Fruit fly (Drosophila melanogaster) whole organism, embryonic: ENCODE measurements around the gene Cad89D.

Experiments used
- Asciz ChIP-seq: fragments of 200-800 bp; sonication (Bioruptor generic); optimal IDR thresholded peaks from 2 replicates; lab custom pipeline; 2017; ENCODE audit warnings: missing biosample characterization, mild to moderate bottlenecking, missing genetic modification characterization, missing genetic modification reagents
- CG10267 ChIP-seq: fragments of 200-800 bp; sonication (Bioruptor generic); optimal IDR thresholded peaks from 2 replicates; lab custom pipeline; 2018; ENCODE audit warnings: missing biosample characterization, mild to moderate bottlenecking, missing genetic modification characterization, moderate library complexity
- CG15696 ChIP-seq: fragments of 200-800 bp; sonication (Bioruptor generic); optimal IDR thresholded peaks from 2 replicates; lab custom pipeline; 2019; ENCODE audit warnings: missing biosample characterization, mild to moderate bottlenecking, missing genetic modification characterization, moderate library complexity
- CG17912 ChIP-seq: fragments of 200-800 bp; sonication (Bioruptor generic); optimal IDR thresholded peaks from 2 replicates; lab custom pipeline; 2018; ENCODE audit warnings: missing biosample characterization, mild to moderate bottlenecking, missing genetic modification characterization
- CG18011 ChIP-seq: fragments of 200-800 bp; sonication (Bioruptor generic); optimal IDR thresholded peaks from 2 replicates; lab custom pipeline; 2017; ENCODE audit warnings: missing biosample characterization, missing genetic modification characterization, mild to moderate bottlenecking, moderate library complexity, missing genotype
- CG18764 ChIP-seq: fragments of 200-800 bp; sonication (Bioruptor generic); optimal IDR thresholded peaks from 3 replicates; lab custom pipeline; 2016; ENCODE audit warnings: missing biosample characterization, missing genetic modification characterization
- CG32532 ChIP-seq: fragments of 200-800 bp; sonication (Bioruptor generic); IDR thresholded peaks from 2 replicates; pipeline ENCODE4 v1.3.6; 2022; ENCODE audit warnings: missing biosample characterization, missing genetic modification characterization
- CG3407 ChIP-seq: fragments of 200-800 bp; sonication (Bioruptor generic); optimal IDR thresholded peaks from 2 replicates; lab custom pipeline; 2018; ENCODE audit warnings: missing biosample characterization, mild to moderate bottlenecking, missing genetic modification characterization
- CG4328 ChIP-seq: fragments of 200-800 bp; sonication (Bioruptor generic); optimal IDR thresholded peaks from 3 replicates; lab custom pipeline; 2017; ENCODE audit warnings: missing biosample characterization, missing genetic modification reagents, missing genetic modification characterization
- CG6813 ChIP-seq: fragments of 200-800 bp; sonication (Bioruptor generic); optimal IDR thresholded peaks from 2 replicates; lab custom pipeline; 2017; ENCODE audit warnings: missing biosample characterization, missing genetic modification characterization, mild to moderate bottlenecking, moderate library complexity, missing genetic modification reagents
- CG8290 ChIP-seq, 3 experiments: fragments of 200-800 bp; sonication (Bioruptor generic); optimal IDR thresholded peaks; 2 replicates each; lab custom pipeline; 2016 to 2019; ENCODE audit warnings: missing biosample characterization in 3 of 3, missing genetic modification characterization in 3 of 3, mild to moderate bottlenecking in 2 of 3, moderate library complexity in 1 of 3
- CG8359 ChIP-seq: fragments of 200-800 bp; sonication (Bioruptor generic); optimal IDR thresholded peaks from 2 replicates; lab custom pipeline; 2017; ENCODE audit warnings: missing biosample characterization, mild to moderate bottlenecking, missing genetic modification characterization, borderline replicate concordance
- CG8924 ChIP-seq: fragments of 200-800 bp; optimal IDR thresholded peaks from 3 replicates; lab custom pipeline; 2019; ENCODE audit warnings: missing biosample characterization, mild to moderate bottlenecking, missing genetic modification characterization, moderate library complexity
- CG8944 ChIP-seq: fragments of 200-800 bp; sonication (Bioruptor generic); optimal IDR thresholded peaks from 3 replicates; lab custom pipeline; 2016; ENCODE audit warnings: missing biosample characterization, missing genetic modification characterization
- CG9437 ChIP-seq: fragments of 200-800 bp; sonication (Bioruptor generic); optimal IDR thresholded peaks from 2 replicates; lab custom pipeline; 2018; ENCODE audit warnings: missing biosample characterization, mild to moderate bottlenecking, missing genetic modification characterization
- CTCF ChIP-seq: fragments of 200-800 bp; sonication (Bioruptor generic); optimal IDR thresholded peaks from 2 replicates; lab custom pipeline; 2017; ENCODE audit warnings: missing biosample characterization, mild to moderate bottlenecking, missing genetic modification characterization, moderate library complexity
- D19B ChIP-seq: fragments of 200-800 bp; sonication (Bioruptor generic); optimal IDR thresholded peaks from 2 replicates; lab custom pipeline; 2017; ENCODE audit warnings: missing biosample characterization, mild to moderate bottlenecking, missing genetic modification characterization
- Dad ChIP-seq: fragments of 200-800 bp; sonication (Bioruptor generic); optimal IDR thresholded peaks from 3 replicates; lab custom pipeline; 2016; ENCODE audit warnings: missing biosample characterization, missing genetic modification characterization
- Eip74EF ChIP-seq, 2 experiments: fragments of 200-800 bp in 1 of 2; fragments of >200 bp in 1 of 2; sonication (Bioruptor generic) in 1 of 2; optimal IDR thresholded peaks; 2 replicates each; lab custom pipeline; 2017 to 2019; ENCODE audit warnings: missing biosample characterization in 2 of 2, missing genetic modification characterization in 2 of 2, mild to moderate bottlenecking in 1 of 2, moderate library complexity in 1 of 2
- Hand ChIP-seq: fragments of 200-800 bp; sonication (Bioruptor generic); optimal IDR thresholded peaks from 2 replicates; lab custom pipeline; 2017; ENCODE audit warnings: mild to moderate bottlenecking, missing biosample characterization, missing genetic modification reagents, missing genetic modification characterization
- Hr51 ChIP-seq, 2 experiments: fragments of 200-800 bp; sonication (Bioruptor generic); optimal IDR thresholded peaks; 2 replicates in 1 of 2; 3 replicates in 1 of 2; lab custom pipeline; 2016 to 2018; ENCODE audit warnings: missing biosample characterization in 2 of 2, missing genetic modification characterization in 2 of 2, mild to moderate bottlenecking in 1 of 2, moderate library complexity in 1 of 2
- Kr ChIP-seq: fragments of 200-800 bp; sonication (Bioruptor generic); optimal IDR thresholded peaks from 2 replicates; lab custom pipeline; 2017; ENCODE audit warnings: missing biosample characterization, mild to moderate bottlenecking, missing genetic modification characterization
- Lhr ChIP-seq: fragments of 200-800 bp; sonication (Bioruptor generic); optimal IDR thresholded peaks from 3 replicates; lab custom pipeline; 2017; ENCODE audit warnings: mild to moderate bottlenecking, missing biosample characterization, missing genetic modification reagents, missing genetic modification characterization
- NC2α ChIP-seq: fragments of 200-800 bp; sonication (Bioruptor generic); optimal IDR thresholded peaks from 2 replicates; lab custom pipeline; 2016; ENCODE audit warnings: missing biosample characterization, missing genetic modification characterization
- NC2β ChIP-seq: fragments of 200-800 bp; sonication (Bioruptor generic); optimal IDR thresholded peaks from 2 replicates; lab custom pipeline; 2016; ENCODE audit warnings: missing biosample characterization, missing genetic modification characterization
- NfI ChIP-seq: fragments of 200-800 bp; sonication (Bioruptor generic); optimal IDR thresholded peaks from 3 replicates; lab custom pipeline; 2018; ENCODE audit warnings: missing biosample characterization, mild to moderate bottlenecking, missing genetic modification characterization, moderate library complexity
- Ptx1 ChIP-seq: fragments of 200-800 bp; sonication (Bioruptor generic); IDR thresholded peaks from 2 replicates; pipeline ENCODE4 v1.3.6; 2022; ENCODE audit warnings: missing biosample characterization, missing genetic modification characterization
- Sin3A ChIP-seq: fragments of >200 bp; optimal IDR thresholded peaks from 2 replicates; lab custom pipeline; 2018
- Spps ChIP-seq: fragments of 200-800 bp; sonication (Bioruptor generic); optimal IDR thresholded peaks from 2 replicates; lab custom pipeline; 2018; ENCODE audit warnings: missing biosample characterization, mild to moderate bottlenecking, missing genetic modification characterization
- ase ChIP-seq: fragments of 200-800 bp; sonication (Bioruptor generic); IDR thresholded peaks from 3 replicates; pipeline ENCODE4 v1.3.6; 2022; ENCODE audit warnings: missing biosample characterization, missing genetic modification characterization
- btn ChIP-seq: fragments of 200-800 bp; sonication (Bioruptor generic); optimal IDR thresholded peaks from 2 replicates; lab custom pipeline; 2016; ENCODE audit warnings: missing biosample characterization, missing genetic modification characterization
- caup ChIP-seq: fragments of 200-800 bp; sonication (Bioruptor generic); optimal IDR thresholded peaks from 3 replicates; lab custom pipeline; 2017; ENCODE audit warnings: missing biosample characterization, mild to moderate bottlenecking, missing genetic modification characterization, moderate library complexity; ENCODE audit not compliant: severe bottlenecking
- chm ChIP-seq: fragments of 200-800 bp; sonication (Bioruptor generic); IDR thresholded peaks from 2 replicates; pipeline ENCODE4 v1.3.6; 2022; ENCODE audit warnings: missing biosample characterization, missing genetic modification characterization
- ci ChIP-seq: fragments of 200-800 bp; sonication (Bioruptor generic); IDR thresholded peaks from 3 replicates; pipeline ENCODE4 v1.3.6; 2022; ENCODE audit warnings: missing biosample characterization, missing genetic modification characterization
- crc ChIP-seq: fragments of 200-800 bp; sonication (Bioruptor generic); optimal IDR thresholded peaks from 2 replicates; lab custom pipeline; 2016; ENCODE audit warnings: missing biosample characterization, missing genetic modification characterization
- dpn ChIP-seq, 2 experiments: fragments of 200-800 bp; sonication (Bioruptor generic); optimal IDR thresholded peaks; 3 replicates each; lab custom pipeline; 2016; ENCODE audit warnings: missing biosample characterization in 2 of 2, missing genetic modification characterization in 2 of 2
- exex ChIP-seq: fragments of 200-800 bp; sonication (Bioruptor generic); optimal IDR thresholded peaks from 4 replicates; lab custom pipeline; 2018; ENCODE audit warnings: missing biosample characterization, mild to moderate bottlenecking, missing genetic modification characterization, moderate library complexity
- gro ChIP-seq: fragments of 200-800 bp; sonication (Bioruptor generic); optimal IDR thresholded peaks from 2 replicates; lab custom pipeline; 2016; ENCODE audit warnings: missing biosample characterization, missing genetic modification characterization
- h ChIP-seq: fragments of >200 bp; optimal IDR thresholded peaks from 2 replicates; lab custom pipeline; 2017
- hb ChIP-seq: fragments of 200-800 bp; sonication (Bioruptor generic); IDR thresholded peaks from 3 replicates; pipeline ENCODE4 v1.3.6; 2022; ENCODE audit warnings: missing biosample characterization, missing genetic modification characterization; ENCODE audit not compliant: partially characterized antibody
- lbe ChIP-seq: fragments of 200-800 bp; sonication (Bioruptor generic); optimal IDR thresholded peaks from 2 replicates; lab custom pipeline; 2016; ENCODE audit warnings: missing biosample characterization, mild to moderate bottlenecking, missing genetic modification characterization
- mirr ChIP-seq: fragments of 200-800 bp; sonication (Bioruptor generic); optimal IDR thresholded peaks from 3 replicates; lab custom pipeline; 2018; ENCODE audit warnings: missing biosample characterization, mild to moderate bottlenecking, missing genetic modification characterization
- oc ChIP-seq: fragments of 200-800 bp; sonication (Bioruptor generic); optimal IDR thresholded peaks from 2 replicates; lab custom pipeline; 2018; ENCODE audit warnings: missing biosample characterization, mild to moderate bottlenecking, missing genetic modification characterization, moderate library complexity
- salm ChIP-seq: fragments of 200-800 bp; sonication (Bioruptor generic); optimal IDR thresholded peaks from 2 replicates; lab custom pipeline; 2018; ENCODE audit warnings: missing biosample characterization, mild to moderate bottlenecking, missing genetic modification characterization
- sima ChIP-seq: fragments of 200-800 bp; sonication (Bioruptor generic); optimal IDR thresholded peaks from 2 replicates; lab custom pipeline; 2016; ENCODE audit warnings: missing biosample characterization, missing genetic modification characterization
- sug ChIP-seq: fragments of 200-800 bp; optimal IDR thresholded peaks from 2 replicates; lab custom pipeline; 2019; ENCODE audit warnings: missing biosample characterization, mild to moderate bottlenecking, missing genetic modification characterization, moderate library complexity
- unc-4 ChIP-seq: fragments of 200-800 bp; sonication (Bioruptor generic); IDR thresholded peaks from 2 replicates; pipeline ENCODE4 v1.3.6; 2022; ENCODE audit warnings: missing biosample characterization, missing genetic modification characterization; ENCODE audit not compliant: partially characterized antibody
- vfl ChIP-seq: fragments of 200-800 bp; sonication (Bioruptor generic); optimal IDR thresholded peaks from 2 replicates; lab custom pipeline; 2016; ENCODE audit warnings: missing biosample characterization, missing genetic modification characterization

Gene Cad89D

DNA sequence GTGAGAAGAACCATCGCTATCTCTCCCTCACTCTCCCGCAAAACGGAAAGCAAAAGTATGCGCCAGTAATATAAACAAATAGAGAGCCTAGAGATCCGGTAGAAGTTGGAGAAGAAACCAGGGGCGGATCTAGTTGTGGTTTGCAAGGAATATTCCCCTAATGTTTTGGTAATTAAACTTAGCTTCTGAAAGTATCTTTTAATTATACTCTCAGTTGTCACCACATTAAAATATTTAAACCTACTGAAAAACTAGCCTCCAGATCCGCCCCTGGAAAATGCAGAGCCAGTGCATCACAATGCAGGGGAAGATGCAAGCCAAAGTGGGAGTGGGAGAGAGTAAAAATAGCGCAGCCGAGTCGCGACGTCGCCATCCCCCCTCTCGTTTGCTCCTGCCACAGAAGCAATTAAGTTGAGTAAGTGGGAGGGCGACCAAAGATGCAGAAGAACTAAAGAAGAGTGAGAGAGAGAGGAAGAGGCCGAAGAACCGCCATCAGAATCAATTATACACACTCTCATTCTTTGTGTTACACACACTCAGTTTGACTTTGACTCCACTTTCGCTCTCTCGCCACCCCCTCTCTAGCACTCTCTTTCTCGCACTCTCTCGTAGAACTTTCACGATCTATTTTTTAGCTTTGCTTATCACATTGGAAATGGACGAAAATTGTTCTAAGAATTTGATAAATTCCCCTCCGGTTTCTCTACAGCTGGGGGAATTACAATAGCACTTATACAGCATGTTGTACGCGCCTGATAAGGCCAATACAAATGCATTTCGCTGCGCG is 45.8 kb downstream of the Cad89D start (continued):
- TF ChIP-seq Ptx1 (peak; percentile 94), CG3407 (GFP tag; lab: Kevin White, UChicago) (peak; percentile 92), CG32532 (GFP tag; lab: Robert Waterston, UW) (peak; percentile 90), lbe (GFP tag; lab: Kevin White, UChicago) (no peak), Hr51 (GFP tag; optimal IDR thresholded peaks at IDR 0.05; lab: Kevin White, UChicago) (peak; percentile 81 to 83), Kr (GFP tag; lab: Kevin White, UChicago) (peak; percentile 71), chm (GFP tag; lab: Robert Waterston, UW) (peak; percentile 97), exex (tag; lab: Kevin White, UChicago) (peak; percentile 13), CG17912 (peak; percentile 85), ase (GFP tag; lab: Robert Waterston, UW) (peak; percentile 96), unc-4 (GFP tag; lab: Robert Waterston, UW) (no peak), D19B (GFP tag; lab: Kevin White, UChicago) (peak; percentile 61), NC2α (GFP tag; lab: Kevin White, UChicago) (peak; percentile 87), CG18764 (peak; percentile 86), h (lab: Kevin White, UChicago) (no peak), sima (GFP tag; lab: Kevin White, UChicago) (peak; percentile 77), CG8944 (GFP tag; lab: Kevin White, UChicago) (peak; percentile 96), caup (GFP tag; lab: Kevin White, UChicago) (peak; percentile 74), CG9437 (GFP tag; lab: Kevin White, UChicago) (peak; percentile 82), CG8359 (GFP tag; lab: Kevin White, UChicago) (peak; percentile 84), CG15696 (peak; percentile 97), sug (tag; lab: Kevin White, UChicago) (peak; percentile 64), vfl (GFP tag; lab: Kevin White, UChicago) (peak; percentile 51), ci (GFP tag; lab: Robert Waterston, UW) (peak; percentile 98), oc (tag; lab: Kevin White, UChicago) (peak; percentile 96), salm (tag; lab: Kevin White, UChicago) (peak; percentile 85), Eip74EF (GFP tag; optimal IDR thresholded peaks at IDR 0.05; lab: Kevin White, UChicago) (peak in 1 of 2 experiments; percentile 88), Spps (tag; lab: Kevin White, UChicago) (peak; percentile 94), Hand (GFP tag; lab: Kevin White, UChicago) (no peak), btn (peak; percentile 93), CG4328 (GFP tag; lab: Kevin White, UChicago) (peak; percentile 86), CG6813 (peak; percentile 88), NC2β (peak; percentile 89), CG8290 (GFP tag; optimal IDR thresholded peaks at IDR 0.05; lab: Kevin White, UChicago) (peak; percentile 86), CG8290 (tag; optimal IDR thresholded peaks at IDR 0.05; lab: Kevin White, UChicago) (peak; percentile 83 to 93), Lhr (GFP tag; lab: Kevin White, UChicago) (peak; percentile 89), CTCF (peak; percentile 48), NfI (GFP tag; lab: Kevin White, UChicago) (peak; percentile 91), Dad (GFP tag; lab: Kevin White, UChicago) (peak; percentile 92), gro (GFP tag; lab: Kevin White, UChicago) (peak; percentile 74), hb (peak; percentile 63; the same call in 2 of the 3 replicates), crc (GFP tag; lab: Kevin White, UChicago) (peak; percentile 84), mirr (GFP tag; lab: Kevin White, UChicago) (peak; percentile 46), Asciz (GFP tag; lab: Kevin White, UChicago) (peak; percentile 94), CG10267 (tag; lab: Kevin White, UChicago) (peak; percentile 88), dpn (GFP tag; optimal IDR thresholded peaks at IDR 0.05; lab: Kevin White, UChicago) (peak; percentile 92 to 95), CG8924 (tag; lab: Kevin White, UChicago) (peak; percentile 95), Sin3A (lab: Kevin White, UChicago) (no peak), CG18011 (GFP tag; lab: Kevin White, UChicago) (no peak)
